Worm (Caenorhabditis elegans) whole organism, L4 larva: ENCODE measurements around the gene C17H12.10.
A peak's percentile ranks its signal among the peaks of the same experiment; 100 is the strongest.

Experiments used
- F10B5.3 ChIP-seq: sonication (generic microtip); optimal IDR thresholded peaks from 2 replicates; lab custom pipeline; 2016; ENCODE audit warnings: mild to moderate bottlenecking, missing genetic modification characterization, missing compliant biosample characterization
- F26F4.8 ChIP-seq: fragments of 200-800 bp; sonication (Bioruptor generic); conservative IDR thresholded peaks from 2 replicates; pipeline ENCODE4 v1.3.6; 2022; ENCODE audit warnings: missing genetic modification characterization, missing compliant biosample characterization
- F49E8.2 ChIP-seq: sonication (generic microtip); optimal IDR thresholded peaks from 2 replicates; lab custom pipeline; 2016; ENCODE audit warnings: missing compliant biosample characterization, mild to moderate bottlenecking, missing genetic modification characterization, borderline replicate concordance
- T20F7.1 ChIP-seq: fragments of 200-800 bp; sonication (Bioruptor generic); optimal IDR thresholded peaks from 2 replicates; lab custom pipeline; 2018; ENCODE audit warnings: mild to moderate bottlenecking, missing genetic modification characterization, missing compliant biosample characterization
- Y105C5A.15 ChIP-seq: fragments of 200-800 bp; sonication (Bioruptor generic); IDR thresholded peaks from 2 replicates; pipeline ENCODE4 v1.3.6; 2022; ENCODE audit warnings: missing genetic modification characterization, missing compliant biosample characterization
- Y75B8A.6 ChIP-seq: fragments of 200-800 bp; sonication (Bioruptor generic); IDR thresholded peaks from 2 replicates; pipeline ENCODE4 v1.3.6; 2022; ENCODE audit warnings: missing genetic modification reagents, missing genetic modification characterization, missing compliant biosample characterization
- ZK337.2 ChIP-seq: fragments of 200-800 bp; sonication (Bioruptor generic); IDR thresholded peaks from 2 replicates; pipeline ENCODE4 v1.3.6; 2022; ENCODE audit warnings: missing genetic modification reagents, missing genetic modification characterization, missing compliant biosample characterization
- ceh-32 ChIP-seq: sonication (generic microtip); optimal IDR thresholded peaks from 2 replicates; lab custom pipeline; 2016; ENCODE audit warnings: mild to moderate bottlenecking, missing genetic modification characterization, missing compliant biosample characterization; ENCODE audit not compliant: poor library complexity
- ceh-82 ChIP-seq: sonication (generic microtip); optimal IDR thresholded peaks from 2 replicates; lab custom pipeline; 2017; ENCODE audit warnings: missing biosample characterization, missing genetic modification characterization
- ces-1 ChIP-seq: fragments of 150-350 bp; sonication (generic microtip); optimal IDR thresholded peaks from 4 replicates; lab custom pipeline; 2014; ENCODE audit warnings: missing biosample characterization, missing genetic modification reagents, missing genetic modification characterization
- cey-2 ChIP-seq: sonication (generic microtip); optimal IDR thresholded peaks from 3 replicates; lab custom pipeline; 2017; ENCODE audit warnings: missing genetic modification characterization, mild to moderate bottlenecking, missing compliant biosample characterization, antibody characterized with exemption, borderline replicate concordance; ENCODE audit not compliant: insufficient read depth
- daf-16 ChIP-seq, 3 experiments: sonication (generic microtip); optimal IDR thresholded peaks; 2 replicates each; lab custom pipeline; 2016 to 2017; ENCODE audit warnings: missing genetic modification characterization in 3 of 3, missing genetic modification reagents in 3 of 3, mild to moderate bottlenecking in 2 of 3, missing compliant biosample characterization in 2 of 3, missing biosample characterization in 1 of 3, moderate library complexity in 1 of 3
- daf-8 ChIP-seq: fragments of 200-800 bp; sonication (Bioruptor generic); IDR thresholded peaks from 2 replicates; pipeline ENCODE4 v1.3.6; 2022; ENCODE audit warnings: missing genetic modification characterization, missing compliant biosample characterization
- dmd-9 ChIP-seq: fragments of 200-800 bp; sonication (Bioruptor generic); IDR thresholded peaks from 2 replicates; pipeline ENCODE4 v1.3.6; 2022; ENCODE audit warnings: missing genetic modification reagents, missing genetic modification characterization, missing compliant biosample characterization
- dpl-1 ChIP-seq: fragments of 150-350 bp; optimal IDR thresholded peaks from 2 replicates; lab custom pipeline; 2014; ENCODE audit warnings: missing biosample characterization, missing genetic modification reagents, missing genetic modification characterization
- dve-1 ChIP-seq: sonication (generic microtip); optimal IDR thresholded peaks from 2 replicates; lab custom pipeline; 2017; ENCODE audit warnings: antibody characterized with exemption, mild to moderate bottlenecking, missing genetic modification characterization, missing compliant biosample characterization; ENCODE audit not compliant: insufficient read depth
- fkh-10 ChIP-seq: fragments of 150-350 bp; optimal IDR thresholded peaks from 2 replicates; lab custom pipeline; 2014; ENCODE audit warnings: missing biosample characterization, missing genetic modification reagents, missing genetic modification characterization
- fos-1 ChIP-seq: fragments of 150-350 bp; optimal IDR thresholded peaks from 2 replicates; lab custom pipeline; 2014; ENCODE audit warnings: missing biosample characterization, missing genetic modification characterization
- hif-1 ChIP-seq, 2 experiments: sonication (generic microtip); optimal IDR thresholded peaks; 2 replicates each; lab custom pipeline; 2016 to 2017; ENCODE audit warnings: missing compliant biosample characterization in 2 of 2, missing genetic modification characterization in 2 of 2, missing genetic modification reagents in 2 of 2, missing genotype in 2 of 2, mild to moderate bottlenecking in 1 of 2
- hmg-1.1 ChIP-seq: fragments of 200-800 bp; sonication (Bioruptor generic); IDR thresholded peaks from 2 replicates; pipeline ENCODE4 v1.3.6; 2022; ENCODE audit warnings: missing genetic modification reagents, missing genetic modification characterization, missing compliant biosample characterization
- lim-7 ChIP-seq: fragments of 200-800 bp; sonication (Bioruptor generic); IDR thresholded peaks from 2 replicates; pipeline ENCODE4 v1.3.6; 2022; ENCODE audit warnings: missing genetic modification characterization, missing compliant biosample characterization
- lin-1 ChIP-seq: fragments of 200-800 bp; sonication (Bioruptor generic); IDR thresholded peaks from 2 replicates; pipeline ENCODE4 v1.3.6; 2022; ENCODE audit warnings: missing genetic modification reagents, missing genetic modification characterization, missing compliant biosample characterization
- lin-15B ChIP-seq: fragments of 150-350 bp; sonication (generic microtip); optimal IDR thresholded peaks from 3 replicates; lab custom pipeline; 2014; ENCODE audit warnings: missing biosample characterization, missing genetic modification characterization
- lin-29 ChIP-seq: fragments of 200-800 bp; sonication (Bioruptor generic); IDR thresholded peaks from 2 replicates; pipeline ENCODE4 v1.3.6; 2022; ENCODE audit warnings: missing genetic modification reagents, missing genetic modification characterization, missing compliant biosample characterization
- lin-38 ChIP-seq: fragments of 200-800 bp; sonication (Bioruptor generic); IDR thresholded peaks from 2 replicates; pipeline ENCODE4 v1.3.6; 2022; ENCODE audit warnings: missing genetic modification reagents, missing genetic modification characterization, missing compliant biosample characterization
- lir-3 ChIP-seq: sonication (generic microtip); optimal IDR thresholded peaks from 2 replicates; lab custom pipeline; 2016; ENCODE audit warnings: mild to moderate bottlenecking, missing genetic modification characterization, missing compliant biosample characterization
- lsy-2 ChIP-seq, 2 experiments: fragments of 150-350 bp in 1 of 2; sonication (generic microtip) in 1 of 2; optimal IDR thresholded peaks; 2 replicates each; lab custom pipeline; 2014 to 2017; ENCODE audit warnings: missing biosample characterization in 2 of 2, missing genetic modification characterization in 2 of 2
- madf-5 ChIP-seq, 2 experiments: fragments of 200-800 bp; sonication (Bioruptor generic); IDR thresholded peaks; 2 replicates each; pipeline ENCODE4 v1.3.6; 2022; ENCODE audit warnings: missing compliant biosample characterization in 2 of 2, missing genetic modification characterization in 2 of 2
- mep-1 ChIP-seq: fragments of 150-350 bp; sonication (generic microtip); optimal IDR thresholded peaks from 3 replicates; lab custom pipeline; 2014; ENCODE audit warnings: missing biosample characterization, missing genetic modification characterization
- mxl-3 ChIP-seq: fragments of 200-800 bp; sonication (Bioruptor generic); optimal IDR thresholded peaks from 2 replicates; lab custom pipeline; 2018; ENCODE audit warnings: mild to moderate bottlenecking, missing genetic modification characterization, missing compliant biosample characterization
- nhr-10 ChIP-seq: fragments of 150-350 bp; optimal IDR thresholded peaks from 2 replicates; lab custom pipeline; 2014; ENCODE audit warnings: missing biosample characterization, missing genetic modification characterization
- nhr-25 ChIP-seq: sonication (generic microtip); optimal IDR thresholded peaks from 2 replicates; lab custom pipeline; 2017; ENCODE audit warnings: missing genetic modification characterization, mild to moderate bottlenecking, missing compliant biosample characterization, antibody characterized with exemption, moderate library complexity, borderline replicate concordance; ENCODE audit not compliant: insufficient read depth
- nhr-28 ChIP-seq: fragments of 150-350 bp; optimal IDR thresholded peaks from 2 replicates; lab custom pipeline; 2014; ENCODE audit warnings: missing biosample characterization, missing genetic modification characterization
- nhr-48 ChIP-seq: sonication (generic microtip); optimal IDR thresholded peaks from 2 replicates; lab custom pipeline; 2016; ENCODE audit warnings: mild to moderate bottlenecking, missing genetic modification characterization, missing compliant biosample characterization
- nhr-6 ChIP-seq: fragments of 150-350 bp; optimal IDR thresholded peaks from 2 replicates; lab custom pipeline; 2014; ENCODE audit warnings: missing biosample characterization, missing genetic modification characterization
- php-3 ChIP-seq: fragments of 200-800 bp; sonication (Bioruptor generic); IDR thresholded peaks from 2 replicates; pipeline ENCODE4 v1.3.6; 2022; ENCODE audit warnings: missing genetic modification reagents, missing genetic modification characterization, missing compliant biosample characterization
- pqm-1 ChIP-seq: sonication (generic microtip); optimal IDR thresholded peaks from 2 replicates; lab custom pipeline; 2017; ENCODE audit warnings: missing biosample characterization, missing genetic modification characterization
- snpc-1.2 ChIP-seq: fragments of 200-800 bp; sonication (Bioruptor generic); IDR thresholded peaks from 2 replicates; pipeline ENCODE4 v1.3.6; 2022; ENCODE audit warnings: missing genetic modification reagents, missing genetic modification characterization, missing compliant biosample characterization
- spr-3 ChIP-seq: fragments of 200-800 bp; sonication (Bioruptor generic); optimal IDR thresholded peaks from 2 replicates; lab custom pipeline; 2018; ENCODE audit warnings: mild to moderate bottlenecking, missing genetic modification characterization, missing compliant biosample characterization
- unc-130 ChIP-seq: sonication (generic microtip); optimal IDR thresholded peaks from 2 replicates; lab custom pipeline; 2016; ENCODE audit warnings: missing genetic modification reagents, missing genetic modification characterization, missing compliant biosample characterization
- unc-62 ChIP-seq, 3 experiments: fragments of 150-350 bp in 1 of 3; sonication (generic microtip); optimal IDR thresholded peaks in 2 of 3; peaks in 1 of 3; 1 replicate in 1 of 3; 2 replicates in 2 of 3; lab custom pipeline; 2014 to 2017; ENCODE audit warnings: missing biosample characterization in 3 of 3, missing genetic modification characterization in 3 of 3, missing genetic modification reagents in 3 of 3, missing genotype in 1 of 3
- zfp-2 ChIP-seq: sonication (generic microtip); optimal IDR thresholded peaks from 2 replicates; lab custom pipeline; 2016; ENCODE audit warnings: mild to moderate bottlenecking, missing genetic modification characterization, missing compliant biosample characterization
- zip-11 ChIP-seq: fragments of 200-800 bp; sonication (Bioruptor generic); IDR thresholded peaks from 2 replicates; pipeline ENCODE4 v1.3.6; 2022; ENCODE audit warnings: missing genetic modification characterization, missing compliant biosample characterization

Gene C17H12.10

ce11 chrIV:6785873-6786272 is 20.7 kb upstream of the C17H12.10 start (continued):
- TF ChIP-seq dpl-1 (GFP tag; lab: Kevin White, UChicago) = peak; percentile 49
- TF ChIP-seq zfp-2 = no peak
- peak; percentile 49 for TF ChIP-seq nhr-48 (tag; lab: Kevin White, UChicago)
- peak; percentile 40 for TF ChIP-seq T20F7.1 (GFP tag; lab: Kevin White, UChicago)
- TF ChIP-seq hmg-1.1 (GFP tag; lab: Robert Waterston, UW) = peak; percentile 84

- TF ChIP-seq lsy-2 (tag; optimal IDR thresholded peaks at IDR 0.05; lab: Kevin White, UChicago) = peak in 1 of 2 experiments; percentile 7
- no peak for TF ChIP-seq daf-16 (GFP tag; optimal IDR thresholded peaks at IDR 0.05; lab: Kevin White, UChicago)
- no peak for TF ChIP-seq daf-16 (tag; optimal IDR thresholded peaks at IDR 0.05; lab: Kevin White, UChicago)
- no peak for TF ChIP-seq lin-29 (GFP tag; lab: Robert Waterston, UW)
- TF ChIP-seq nhr-48 (tag; lab: Kevin White, UChicago) = no peak
- TF ChIP-seq dve-1 (tag; lab: Kevin White, UChicago) = no peak
- no peak for TF ChIP-seq php-3 (GFP tag; lab: Robert Waterston, UW)
- TF ChIP-seq snpc-1.2 (GFP tag; lab: Robert Waterston, UW) = peak; percentile 64; the same call in 1 of the 2 replicates
- no peak for TF ChIP-seq lir-3 (tag; lab: Kevin White, UChicago)
Measured at ce11 chrIV:6789950-6790349, 16.6 kb upstream of the C17H12.10 start.

- TF ChIP-seq unc-62 (GFP tag; optimal IDR thresholded peaks at IDR 0.05 in 1 of 2; lab: Kevin White, UChicago) (peak in 1 of 2 experiments; percentile 87), unc-62 (tag; optimal IDR thresholded peaks at IDR 0.05; lab: Kevin White, UChicago) (no peak), lin-38 (GFP tag; lab: Robert Waterston, UW) (peak; percentile 98), dmd-9 (GFP tag; lab: Robert Waterston, UW) (0 out of 2 replicates have a peak, but pooled peaks have one; percentile 63), ces-1 (GFP tag; lab: Kevin White, UChicago) (peak; percentile 60), Y75B8A.6 (no peak), ceh-32 (tag; lab: Kevin White, UChicago) (no peak), spr-3 (GFP tag; lab: Kevin White, UChicago) (no peak), lin-29 (GFP tag; lab: Robert Waterston, UW) (no peak), nhr-10 (tag; lab: Kevin White, UChicago) (no peak), nhr-28 (tag; lab: Kevin White, UChicago) (peak; percentile 95), nhr-25 (peak; percentile 87), fos-1 (peak; percentile 2), pqm-1 (tag; lab: Kevin White, UChicago) (peak; percentile 90), zfp-2 (peak; percentile 54), daf-8 (GFP tag; lab: Robert Waterston, UW) (no peak), ZK337.2 (GFP tag; lab: Robert Waterston, UW) (no peak; the same call in 1 of the 2 replicates), mep-1 (tag; lab: Kevin White, UChicago) (peak; percentile 97), dpl-1 (GFP tag; lab: Kevin White, UChicago) (peak; percentile 85), Y105C5A.15 (GFP tag; lab: Robert Waterston, UW) (no peak), madf-5 (GFP tag; IDR thresholded peaks at IDR 0.05; lab: Robert Waterston, UW) (no peak), ceh-82 (tag; lab: Kevin White, UChicago) (no peak), mxl-3 (GFP tag; lab: Kevin White, UChicago) (peak; percentile 91), lsy-2 (tag; optimal IDR thresholded peaks at IDR 0.05; lab: Kevin White, UChicago) (peak; percentile 83 to 94), unc-130 (no peak), F26F4.8 (GFP tag; lab: Robert Waterston, UW) (no peak), hif-1 (tag; optimal IDR thresholded peaks at IDR 0.05; lab: Kevin White, UChicago) (peak in 1 of 2 experiments; percentile 69), F10B5.3 (tag; lab: Kevin White, UChicago) (no peak), nhr-6 (tag; lab: Kevin White, UChicago) (peak; percentile 83), fkh-10 (GFP tag; lab: Kevin White, UChicago) (peak; percentile 64), zip-11 (GFP tag; lab: Robert Waterston, UW) (no peak), cey-2 (tag; lab: Kevin White, UChicago) (no peak), hmg-1.1 (GFP tag; lab: Robert Waterston, UW) (peak; percentile 89), F49E8.2 (no peak), lin-1 (GFP tag; lab: Robert Waterston, UW) (peak; percentile 68; the same call in 1 of the 2 replicates), lim-7 (no peak), lin-15B (peak; percentile 80)
Measured at ce11 chrIV:6790438-6791124, 16.0 kb upstream of the C17H12.10 start, which contains the start of the genes C17H12.2 and vha-8. Gene C17H12.2, minus strand, starts transcription at chrIV:6790488. Gene vha-8, plus strand, starts transcription at chrIV:6791074.
